Fruit fly (Drosophila melanogaster) whole organism, larva: Measurements from ENCODE around the gene Nuf2.

Source experiments
- noc ChIP-seq: fragments of 200-800 bp; sonication (Bioruptor generic); optimal IDR thresholded peaks from 3 replicates; lab custom pipeline; 2019; ENCODE audit warnings: missing biosample characterization, mild to moderate bottlenecking, missing genetic modification characterization, moderate library complexity

Nuf2 gene

DNA sequence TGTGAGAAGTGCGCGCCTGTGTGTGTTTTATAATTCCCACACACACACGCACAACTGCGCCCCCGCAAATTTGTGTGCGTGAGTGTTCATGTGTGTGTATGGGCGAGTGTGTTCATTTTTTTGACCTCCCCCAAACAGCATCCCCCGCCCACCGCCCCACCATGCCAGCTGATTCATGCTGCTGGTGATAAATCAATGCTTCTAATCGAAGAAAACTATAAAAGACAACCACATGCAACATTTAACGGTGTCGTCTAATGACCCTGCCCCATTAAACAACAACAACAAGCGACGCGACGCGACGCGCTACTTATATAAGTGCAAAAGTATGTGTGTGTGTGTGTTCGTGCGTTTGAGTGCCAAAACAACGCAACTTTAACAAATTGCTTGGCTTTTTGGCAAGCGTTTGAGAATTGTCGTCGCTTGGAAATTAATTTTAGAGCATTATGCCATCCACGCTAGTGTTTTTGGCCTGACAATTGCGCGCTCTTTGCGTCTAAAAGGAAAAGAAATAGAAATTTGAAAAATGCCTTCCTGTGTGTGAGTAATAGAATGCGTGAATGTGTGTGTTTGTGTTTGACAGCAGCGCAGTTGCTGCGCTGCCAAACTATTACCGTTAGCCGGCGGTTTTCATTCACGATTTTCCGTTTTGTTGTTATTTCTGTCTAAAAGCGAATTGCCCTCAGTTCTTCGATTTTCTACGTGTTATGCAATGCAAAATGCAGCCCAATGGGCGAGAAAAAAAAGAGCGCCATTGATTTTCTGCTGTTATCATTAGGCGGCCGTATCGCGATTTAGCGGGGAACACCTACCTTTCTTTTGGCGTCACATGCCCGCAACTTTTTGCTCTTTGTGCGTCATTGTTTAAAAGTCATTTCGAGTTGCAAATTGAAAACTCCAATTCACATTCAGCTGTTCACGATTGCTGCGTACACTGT is 27.0 kb downstream of the Nuf2 start:
- no peak for TF ChIP-seq noc (tag; lab: Kevin White, UChicago)

DNA sequence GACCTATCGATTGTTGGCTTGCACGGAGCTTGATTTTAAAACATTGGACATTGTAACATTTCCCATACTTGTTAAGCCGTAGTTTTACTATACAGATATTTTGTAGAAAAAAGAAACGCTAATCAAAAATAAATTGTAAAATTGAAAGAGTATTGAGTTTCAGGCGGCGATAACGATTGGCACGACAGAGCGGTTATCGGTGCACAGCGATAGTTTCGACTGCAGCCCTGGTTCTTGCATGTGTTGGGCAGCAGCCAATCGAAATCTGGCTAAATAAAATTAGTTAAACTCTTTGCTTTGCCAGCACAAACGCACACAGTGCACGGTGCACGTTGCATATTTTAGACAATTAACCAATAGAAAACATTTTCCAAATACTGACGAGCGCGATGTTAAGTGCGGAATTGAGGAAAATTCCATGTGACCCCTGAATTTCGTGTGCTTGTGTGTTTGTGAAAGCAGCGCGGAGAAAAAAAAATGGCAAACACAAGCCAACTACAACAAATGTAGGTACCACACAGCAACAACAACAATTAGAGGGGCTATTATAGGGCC is 27.8 kb downstream of the Nuf2 start, which contains the start of gene milt:
TSS of gene milt (plus strand) at position 51 of the 555 bp plus-strand sequence.
- TF ChIP-seq noc (tag; lab: Kevin White, UChicago) = no peak

DNA sequence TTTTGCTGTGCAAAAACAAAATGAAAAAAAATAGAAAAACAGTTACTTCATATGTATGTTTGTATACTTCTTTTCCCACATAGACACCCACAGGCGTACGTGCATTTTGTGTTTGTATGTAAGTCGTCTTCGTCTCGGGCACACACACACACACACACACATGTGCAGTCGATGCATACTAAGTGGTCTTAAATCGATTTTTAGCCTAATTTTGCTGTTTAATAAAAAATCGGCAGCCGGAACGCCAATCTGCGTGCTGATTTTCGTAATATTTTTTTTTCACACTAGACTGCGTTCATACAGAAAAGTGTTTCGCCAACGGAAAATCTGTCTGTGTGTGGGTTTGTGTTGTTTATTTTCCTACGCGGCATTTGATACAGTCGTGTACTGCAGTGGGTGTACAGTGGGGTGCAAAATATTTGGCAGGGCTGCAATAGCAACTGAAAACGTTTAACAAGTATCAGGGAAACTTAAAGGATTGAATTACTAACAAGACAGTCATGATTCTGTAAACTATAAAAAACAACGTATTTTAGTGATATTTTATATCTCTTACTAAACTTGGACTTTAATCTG is 32.4 kb downstream of the Nuf2 start:
- TF ChIP-seq noc (tag; lab: Kevin White, UChicago) = no peak

DNA sequence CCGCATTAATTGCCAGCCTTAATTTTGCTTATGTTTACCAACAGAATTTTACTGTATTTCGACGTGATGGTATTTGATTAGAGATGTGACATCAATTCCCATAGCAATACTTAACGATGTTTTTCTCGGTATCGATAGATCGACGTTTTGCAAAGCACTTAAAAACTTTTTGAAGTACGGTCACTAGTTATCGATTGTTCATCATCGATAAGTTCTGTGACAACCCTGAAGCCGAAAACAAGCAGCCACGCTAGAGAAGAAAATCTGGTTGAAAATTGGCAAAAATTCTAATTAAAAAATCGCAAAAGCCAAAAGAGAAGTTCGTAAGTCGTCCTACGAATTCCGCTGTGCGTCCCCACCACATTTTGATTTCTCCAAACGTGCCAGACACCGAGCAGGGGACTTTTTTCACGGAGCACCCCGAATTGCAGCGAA is 33.1 kb downstream of the Nuf2 start, which contains the start of the genes Rab30 and Caper:
TSS of gene Rab30 (minus strand) at position 90 of the 435 bp plus-strand sequence.
TSS of gene Caper (plus strand) at position 205 of the 435 bp plus-strand sequence.
- TF ChIP-seq noc (tag; lab: Kevin White, UChicago) = peak; percentile 16

DNA sequence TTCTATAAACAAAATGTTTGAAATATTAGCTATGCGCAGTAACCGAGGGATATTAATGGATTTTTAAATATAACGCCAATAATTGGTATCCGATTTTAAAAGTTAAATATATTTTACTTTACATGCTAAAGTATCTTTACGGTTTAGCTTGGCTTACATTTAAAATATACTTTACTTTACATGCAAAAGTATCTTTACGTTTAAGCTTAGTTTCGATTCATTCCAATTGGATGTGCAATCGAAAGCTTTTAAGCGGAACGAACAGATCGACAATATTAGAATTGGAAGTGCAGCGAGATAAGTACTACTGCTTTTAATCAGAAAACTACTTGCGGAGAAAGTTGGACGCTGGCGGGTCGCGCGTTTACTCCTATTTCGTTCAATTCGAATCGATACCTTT is 36.6 kb downstream of the Nuf2 start:
- TF ChIP-seq noc (tag; lab: Kevin White, UChicago) = no peak

DNA sequence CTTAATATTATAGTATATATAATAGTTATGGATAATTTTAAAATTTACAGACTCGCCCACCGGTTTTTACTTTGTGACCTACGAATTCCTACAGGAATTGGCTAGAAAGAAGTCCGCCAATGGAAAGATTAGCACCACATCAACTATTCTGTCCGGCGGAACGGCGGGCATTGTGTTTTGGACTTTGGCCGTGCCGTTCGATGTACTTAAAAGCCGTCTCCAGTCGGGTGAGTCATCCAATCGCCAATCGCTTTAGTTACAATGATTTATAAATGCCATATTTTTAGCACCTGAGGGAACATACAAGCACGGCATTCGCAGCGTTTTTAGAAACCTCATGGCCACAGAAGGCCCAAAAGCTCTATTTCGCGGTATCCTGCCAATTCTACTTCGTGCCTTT is 37.2 kb downstream of the Nuf2 start:
- no peak for TF ChIP-seq noc (tag; lab: Kevin White, UChicago)

DNA sequence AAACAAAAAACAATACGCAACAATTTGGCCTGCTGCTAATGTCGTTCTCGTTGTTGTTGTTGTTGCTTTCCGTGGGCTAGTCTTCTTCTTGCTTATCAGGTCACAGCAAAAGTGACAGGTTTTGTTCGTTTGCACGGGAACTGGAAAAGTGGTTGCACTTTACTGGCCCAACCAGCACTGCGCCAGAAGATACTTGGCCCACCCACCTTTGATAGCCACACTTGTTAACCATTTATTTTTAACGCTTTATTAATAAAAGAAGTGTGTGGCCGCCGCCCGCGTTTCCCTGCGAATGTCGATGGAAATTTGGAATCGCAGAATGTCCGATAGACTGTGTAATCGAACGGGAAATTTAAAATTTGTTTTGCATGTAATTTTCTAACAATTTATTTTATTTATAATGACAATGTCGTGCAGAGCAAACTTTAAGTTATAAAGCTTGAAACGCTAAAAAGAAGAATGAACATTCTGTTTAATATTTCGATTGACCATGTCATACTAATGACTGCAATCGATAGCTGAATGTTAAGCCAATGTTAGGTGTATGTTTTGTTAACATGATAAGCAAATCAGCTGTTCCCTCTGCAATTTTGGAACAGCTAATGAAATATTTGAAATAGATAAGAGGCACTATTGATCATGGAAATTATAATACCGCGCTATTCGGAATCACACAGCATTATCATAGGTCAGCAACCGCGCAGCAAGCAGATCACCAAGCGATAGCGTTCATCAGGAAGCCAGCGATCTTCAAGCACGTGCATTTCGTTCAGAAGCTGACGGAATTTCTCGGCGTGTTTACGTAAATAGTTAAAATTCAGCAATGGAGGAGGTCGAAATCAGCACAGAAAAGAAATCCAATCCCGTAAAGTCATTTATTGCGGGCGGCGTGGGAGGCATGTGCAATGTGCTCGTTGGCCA is 38.4 kb downstream of the Nuf2 start, which contains the start of the genes CG31908 and MME1:
TSS of gene CG31908 (minus strand) at position 402 of the 921 bp plus-strand sequence.
TSS of gene MME1 (plus strand) at position 539 of the 921 bp plus-strand sequence.
- no peak for TF ChIP-seq noc (tag; lab: Kevin White, UChicago)

DNA sequence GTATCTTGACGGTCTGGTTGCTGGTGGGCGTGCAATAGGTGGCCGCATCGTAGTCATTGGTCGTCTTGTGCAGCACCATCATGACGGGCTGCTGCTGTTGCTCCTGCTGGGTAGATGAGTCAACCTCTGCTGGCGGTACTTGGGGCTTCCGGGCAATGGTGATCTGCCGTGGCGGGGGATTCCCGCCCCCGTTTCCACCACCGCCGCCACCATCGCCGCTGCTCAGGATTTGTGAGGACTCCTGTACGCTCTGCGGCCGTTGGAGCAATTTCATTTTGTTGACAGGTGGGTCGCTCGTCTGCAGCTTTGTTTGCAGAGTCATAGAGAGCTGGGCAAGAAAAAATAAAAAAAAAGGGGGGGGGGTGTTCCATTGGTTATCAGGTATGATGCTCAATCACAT is 39.3 kb downstream of the Nuf2 start:
- no peak for TF ChIP-seq noc (tag; lab: Kevin White, UChicago)

DNA sequence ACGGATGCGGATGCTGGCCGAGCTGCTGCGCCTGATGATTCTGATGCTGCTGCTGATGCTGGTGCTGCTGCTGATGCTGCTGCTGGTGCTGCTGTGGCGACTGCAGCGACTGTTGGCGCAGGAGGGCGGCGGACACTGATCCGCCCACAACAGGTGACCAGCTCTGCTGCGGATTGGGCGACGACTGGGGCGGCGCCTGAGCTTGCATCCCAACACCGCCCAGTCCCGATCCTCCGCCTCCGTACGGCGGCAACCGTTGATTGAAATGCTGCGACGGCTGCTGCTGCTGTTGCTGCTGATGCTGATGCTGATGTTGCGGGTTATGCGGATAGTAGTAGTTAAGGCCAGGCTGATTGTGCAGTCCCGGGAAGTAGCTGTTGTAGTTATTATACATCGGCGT is 40.4 kb downstream of the Nuf2 start:
- no peak for TF ChIP-seq noc (tag; lab: Kevin White, UChicago)

DNA sequence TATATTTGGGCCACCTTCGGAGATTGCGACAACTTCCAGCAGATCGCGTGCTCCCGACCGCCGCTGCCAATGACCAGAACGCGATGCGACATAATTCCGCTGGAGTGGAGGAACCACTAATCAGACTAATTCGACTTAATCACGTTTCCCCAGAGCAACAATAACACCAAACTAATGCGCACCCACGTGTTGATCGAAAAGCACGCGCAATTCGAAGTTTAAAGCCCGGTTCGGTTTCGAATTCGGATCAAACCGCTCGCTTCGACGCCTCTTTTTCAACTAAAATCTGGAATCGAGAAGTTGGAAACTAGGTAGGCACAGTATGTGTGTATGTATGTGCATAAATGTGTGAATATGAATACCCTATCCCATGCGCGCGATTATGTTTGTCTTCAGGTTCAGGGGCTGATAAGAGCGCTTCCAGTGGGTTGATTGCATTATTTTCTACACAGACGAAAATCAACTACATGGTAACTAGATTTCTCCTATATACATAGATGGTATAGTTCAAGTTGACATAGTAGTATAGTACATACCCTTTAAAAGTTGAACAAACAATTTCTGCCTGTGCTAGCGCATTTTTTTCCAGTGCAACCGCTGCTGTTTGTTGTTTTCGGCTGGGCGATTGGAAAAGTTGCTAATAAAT is 41.9 kb downstream of the Nuf2 start, which contains the start of gene Gart:
TSS of gene Gart (minus strand) at position 285 of the 646 bp plus-strand sequence.
- TF ChIP-seq noc (tag; lab: Kevin White, UChicago) = peak; percentile 80

DNA sequence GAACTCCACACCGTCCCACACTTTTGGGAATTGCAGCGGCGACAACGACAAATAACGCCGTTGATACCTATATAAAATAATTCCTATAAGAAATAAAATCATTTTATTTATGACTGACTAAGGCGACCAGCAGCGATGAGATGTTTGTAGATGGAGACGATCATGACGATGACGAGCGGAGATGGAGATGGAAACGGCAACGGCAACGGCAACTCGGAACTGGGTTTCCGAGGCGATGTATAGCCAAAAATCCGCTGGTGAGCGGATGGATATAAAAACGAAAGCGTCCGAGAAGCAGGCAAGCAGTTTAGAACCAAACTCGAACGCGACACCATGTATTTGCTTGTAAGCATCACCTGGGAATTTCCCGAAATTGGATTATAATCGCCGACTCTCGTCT is 44.3 kb downstream of the Nuf2 start, which contains the start of gene Pcp:
TSS of gene Pcp (plus strand) at position 301 of the 400 bp plus-strand sequence.
- TF ChIP-seq noc (tag; lab: Kevin White, UChicago) = no peak
